In the genomic region with DNA sequence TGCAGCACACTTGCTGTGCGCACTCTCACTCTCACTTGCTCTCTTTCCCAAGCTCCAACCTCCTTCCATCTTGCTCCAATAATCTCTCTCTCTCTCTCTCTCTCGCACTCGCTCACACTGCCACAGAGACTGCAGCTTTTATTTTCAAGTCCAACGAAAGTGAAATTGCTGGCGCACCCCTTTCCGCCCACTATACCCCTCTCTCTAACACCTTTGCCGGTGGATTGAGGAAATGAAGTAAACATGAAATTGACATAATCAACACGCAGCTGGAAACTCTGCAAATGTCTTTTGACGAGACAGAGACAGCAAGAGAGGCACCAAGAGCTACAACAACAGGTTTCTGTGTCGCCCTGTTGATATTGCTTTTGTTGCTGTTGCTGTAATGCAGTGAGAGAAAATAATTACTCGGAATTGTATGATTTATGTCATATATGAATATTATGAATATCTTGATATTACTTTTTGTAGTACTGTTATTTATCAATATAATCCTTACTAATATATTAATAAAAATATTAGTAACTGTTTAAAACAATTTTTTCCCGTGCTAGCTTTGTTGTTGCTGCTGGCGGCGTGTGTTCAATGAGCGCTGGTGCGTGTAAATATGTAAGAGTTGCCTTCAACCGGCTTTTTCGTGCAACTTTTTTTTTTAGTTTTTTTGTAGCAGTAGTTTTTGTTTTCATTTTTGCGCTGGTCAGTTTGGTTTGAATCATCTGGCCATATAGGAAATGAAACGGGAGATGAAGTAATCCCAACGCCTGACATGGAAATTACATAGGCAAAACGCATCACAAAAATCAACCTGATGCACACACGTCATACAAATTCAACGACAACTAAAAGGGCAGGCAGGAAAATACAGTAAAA, we compare ENCODE assay signal across 2 fruit fly cellular contexts.
TF ChIP-seq lines count a peak whose summit lies in the region.

No protein-coding gene starts in this region.

TF ChIP-seq in whole organism, embryonic, 481 proteins besides CTCF, POLR2A, EP300 and RAD21 (continued from another document and continues in another):
- TF ChIP-seq rib (GFP tag; IDR thresholded peaks at IDR 0.05; lab: Robert Waterston, UW) (no peak; the same call in 1 of the 2 replicates), nom (GFP tag; optimal IDR thresholded peaks at IDR 0.05; lab: Kevin White, UChicago) (peak; percentile 87), Awh (GFP tag; IDR thresholded peaks at IDR 0.05; lab: Robert Waterston, UW) (peak; percentile 94), Nf-YA (GFP tag; IDR thresholded peaks at IDR 0.05; lab: Robert Waterston, UW) (peak; percentile 88), CG7357 (GFP tag; IDR thresholded peaks at IDR 0.05; lab: Robert Waterston, UW) (peak; percentile 81), Hr51 (GFP tag; optimal IDR thresholded peaks at IDR 0.05; lab: Kevin White, UChicago) (peak; percentile 30 to 96), Xbp1 (GFP tag; optimal IDR thresholded peaks at IDR 0.05; lab: Kevin White, UChicago) (peak; percentile 91), CG4730 (GFP tag; IDR thresholded peaks at IDR 0.05; lab: Robert Waterston, UW) (peak; percentile 91), hbn (GFP tag; IDR thresholded peaks at IDR 0.05; lab: Robert Waterston, UW; ENCODE audit: partially characterized antibody) (no peak), ase (GFP tag; IDR thresholded peaks at IDR 0.05; lab: Robert Waterston, UW) (peak; percentile 92), gcm2 (GFP tag; optimal IDR thresholded peaks at IDR 0.05; lab: Kevin White, UChicago) (peak; percentile 19), slou (GFP tag; optimal IDR thresholded peaks at IDR 0.05; lab: Kevin White, UChicago) (peak; percentile 79), crc (GFP tag; optimal IDR thresholded peaks at IDR 0.05; lab: Kevin White, UChicago) (no peak), chm (GFP tag; IDR thresholded peaks at IDR 0.05; lab: Robert Waterston, UW) (peak; percentile 75), CG13624 (GFP tag; optimal IDR thresholded peaks at IDR 0.05; lab: Kevin White, UChicago) (no peak), CG18011 (GFP tag; optimal IDR thresholded peaks at IDR 0.05; lab: Kevin White, UChicago) (peak; percentile 55), dysf (GFP tag; IDR thresholded peaks at IDR 0.05; lab: Robert Waterston, UW) (peak; percentile 91), CG1529 (GFP tag; optimal IDR thresholded peaks at IDR 0.05; lab: Kevin White, UChicago) (peak; percentile 87), Dek (tag; optimal IDR thresholded peaks at IDR 0.05; lab: Kevin White, UChicago) (peak; percentile 87), HmgZ (tag; optimal IDR thresholded peaks at IDR 0.05; lab: Kevin White, UChicago) (peak; percentile 78), lola (GFP tag; optimal IDR thresholded peaks at IDR 0.05; lab: Kevin White, UChicago) (peak in 1 of 3 experiments; percentile 89), mam (GFP tag; optimal IDR thresholded peaks at IDR 0.05; lab: Kevin White, UChicago) (no peak), Sox100B (GFP tag; optimal IDR thresholded peaks at IDR 0.05; lab: Kevin White, UChicago) (peak; percentile 95), CG5180 (GFP tag; optimal IDR thresholded peaks at IDR 0.05; lab: Kevin White, UChicago) (peak; percentile 76), CG5245 (GFP tag; optimal IDR thresholded peaks at IDR 0.05; lab: Kevin White, UChicago) (peak; percentile 81), CG11695 (GFP tag; IDR thresholded peaks at IDR 0.05; lab: Robert Waterston, UW) (peak; percentile 94), gt (GFP tag; IDR thresholded peaks at IDR 0.05; lab: Robert Waterston, UW) (peak; percentile 65), ham (GFP tag; IDR thresholded peaks at IDR 0.05; lab: Robert Waterston, UW) (peak; percentile 44), HLHmδ (GFP tag; optimal IDR thresholded peaks at IDR 0.05; lab: Kevin White, UChicago) (peak; percentile 93), tx (GFP tag; optimal IDR thresholded peaks at IDR 0.05; lab: Kevin White, UChicago) (peak; percentile 26), stc (GFP tag; IDR thresholded peaks at IDR 0.05; lab: Robert Waterston, UW) (peak; percentile 96), CG7372 (GFP tag; IDR thresholded peaks at IDR 0.05; lab: Robert Waterston, UW) (peak; percentile 90), CG1603 (tag; optimal IDR thresholded peaks at IDR 0.05; lab: Kevin White, UChicago) (peak; percentile 69), crp (GFP tag; optimal IDR thresholded peaks at IDR 0.05; lab: Kevin White, UChicago) (peak in 1 of 2 experiments; percentile 53), br (optimal IDR thresholded peaks at IDR 0.05; lab: Kevin White, UChicago) (no peak), TFAM (GFP tag; optimal IDR thresholded peaks at IDR 0.05; lab: Kevin White, UChicago) (peak; percentile 44), CG18599 (GFP tag; optimal IDR thresholded peaks at IDR 0.05; lab: Kevin White, UChicago) (peak; percentile 90), fd102C (GFP tag; optimal IDR thresholded peaks at IDR 0.05; lab: Kevin White, UChicago) (no peak), bab2 (GFP tag; optimal IDR thresholded peaks at IDR 0.05; lab: Kevin White, UChicago) (peak; percentile 36), Bgb (GFP tag; IDR thresholded peaks at IDR 0.05; lab: Robert Waterston, UW; ENCODE audit: partially characterized antibody) (peak; percentile 24; the same call in 1 of the 2 replicates), ci (GFP tag; IDR thresholded peaks at IDR 0.05; lab: Robert Waterston, UW) (peak; percentile 95), Poxn (GFP tag; IDR thresholded peaks at IDR 0.05; lab: Robert Waterston, UW) (peak; percentile 16; the same call in 1 of the 2 replicates), Rfx (GFP tag; IDR thresholded peaks at IDR 0.05; lab: Robert Waterston, UW) (peak; percentile 78), CG12155 (GFP tag; optimal IDR thresholded peaks at IDR 0.05; lab: Kevin White, UChicago) (peak; percentile 69), YL-1 (GFP tag; optimal IDR thresholded peaks at IDR 0.05; lab: Kevin White, UChicago) (no peak), slbo (GFP tag; IDR thresholded peaks at IDR 0.05; lab: Robert Waterston, UW) (peak; percentile 89), Oaz (GFP tag; IDR thresholded peaks at IDR 0.05; lab: Robert Waterston, UW) (peak; percentile 86), Atf6 (GFP tag; IDR thresholded peaks at IDR 0.05; lab: Robert Waterston, UW) (peak; percentile 88), CG6654 (GFP tag; optimal IDR thresholded peaks at IDR 0.05; lab: Kevin White, UChicago) (peak; percentile 48), PHDP (tag; optimal IDR thresholded peaks at IDR 0.05; lab: Kevin White, UChicago) (peak; percentile 93), yki (optimal IDR thresholded peaks at IDR 0.05; lab: Kevin White, UChicago) (no peak), fd64A (GFP tag; optimal IDR thresholded peaks at IDR 0.05; lab: Kevin White, UChicago) (peak; percentile 91), CG33213 (GFP tag; optimal IDR thresholded peaks at IDR 0.05; lab: Kevin White, UChicago) (peak; percentile 36), CG11723 (GFP tag; optimal IDR thresholded peaks at IDR 0.05; lab: Kevin White, UChicago) (peak; percentile 74), B-H1 (GFP tag; IDR thresholded peaks at IDR 0.05; lab: Robert Waterston, UW) (peak; percentile 90), CG2678 (tag; optimal IDR thresholded peaks at IDR 0.05; lab: Kevin White, UChicago) (peak; percentile 94), CG4360 (GFP tag; IDR thresholded peaks at IDR 0.05; lab: Robert Waterston, UW) (peak; percentile 88), CG9876 (GFP tag; optimal IDR thresholded peaks at IDR 0.05; lab: Kevin White, UChicago) (no peak), CG12769 (tag; optimal IDR thresholded peaks at IDR 0.05; lab: Kevin White, UChicago) (peak; percentile 76), Sry-δ (GFP tag; optimal IDR thresholded peaks at IDR 0.05; lab: Kevin White, UChicago) (no peak)

TF ChIP-seq in whole organism, prepupa, 60 proteins besides CTCF, POLR2A, EP300 and RAD21 (continued from another document):
- peak; percentile 70 for TF ChIP-seq topi (GFP tag; optimal IDR thresholded peaks at IDR 0.05; lab: Kevin White, UChicago)
- TF ChIP-seq Sox102F (GFP tag; optimal IDR thresholded peaks at IDR 0.05; lab: Kevin White, UChicago): peak; percentile 79
- peak; percentile 100 for TF ChIP-seq Blimp-1 (GFP tag; optimal IDR thresholded peaks at IDR 0.05; lab: Kevin White, UChicago)
- TF ChIP-seq CG8119 (GFP tag; IDR thresholded peaks at IDR 0.05; lab: Robert Waterston, UW): peak; percentile 97
- TF ChIP-seq CG1621 (tag; optimal IDR thresholded peaks at IDR 0.05; lab: Kevin White, UChicago): peak; percentile 89
- peak; percentile 63 for TF ChIP-seq fd85E (GFP tag; optimal IDR thresholded peaks at IDR 0.05; lab: Kevin White, UChicago)
- peak; percentile 71 for TF ChIP-seq Smox (GFP tag; optimal IDR thresholded peaks at IDR 0.05; lab: Kevin White, UChicago)
- peak; percentile 95 for TF ChIP-seq fd59A (GFP tag; optimal IDR thresholded peaks at IDR 0.05; lab: Kevin White, UChicago)
- TF ChIP-seq Met (GFP tag; optimal IDR thresholded peaks at IDR 0.05; lab: Kevin White, UChicago): peak; percentile 83
- TF ChIP-seq pdm3 (GFP tag; optimal IDR thresholded peaks at IDR 0.05; lab: Kevin White, UChicago): peak; percentile 79
- TF ChIP-seq svp (GFP tag; lab: Kevin White, UChicago): peak; percentile 85
- TF ChIP-seq CG6276 (GFP tag; optimal IDR thresholded peaks at IDR 0.05; lab: Kevin White, UChicago): peak; percentile 86
- TF ChIP-seq fkh (GFP tag; optimal IDR thresholded peaks at IDR 0.05; lab: Kevin White, UChicago): peak; percentile 85
- peak; percentile 92 for TF ChIP-seq CG11762 (GFP tag; optimal IDR thresholded peaks at IDR 0.05; lab: Kevin White, UChicago; ENCODE audit: insufficient read depth)
